Worm (Caenorhabditis elegans) whole organism, midembryonic: ENCODE data around the gene ilkp-1.

Experiments used
- T22C8.4 ChIP-seq: fragments of 200-800 bp; sonication (Bioruptor generic); IDR thresholded peaks from 2 replicates; pipeline ENCODE4 v1.3.6; 2022; ENCODE audit warnings: missing genetic modification characterization, missing compliant biosample characterization
- flt-1 ChIP-seq: fragments of 200-800 bp; sonication (Bioruptor generic); IDR thresholded peaks from 2 replicates; pipeline ENCODE4 v1.3.6; 2022; ENCODE audit warnings: missing genetic modification characterization, missing compliant biosample characterization
- ref-1 ChIP-seq: fragments of 200-800 bp; sonication (Bioruptor generic); conservative IDR thresholded peaks from 2 replicates; pipeline ENCODE4 v1.3.6; 2022; ENCODE audit warnings: missing genetic modification reagents, missing genetic modification characterization, missing compliant biosample characterization
- tab-1 ChIP-seq: fragments of 200-800 bp; sonication (Bioruptor generic); IDR thresholded peaks from 2 replicates; pipeline ENCODE4 v1.3.6; 2022; ENCODE audit warnings: missing genetic modification characterization, missing compliant biosample characterization
- ztf-23 ChIP-seq: fragments of 200-800 bp; sonication (Bioruptor generic); IDR thresholded peaks from 2 replicates; pipeline ENCODE4 v1.3.6; 2022; ENCODE audit warnings: missing genetic modification reagents, missing genetic modification characterization, missing compliant biosample characterization
- ztf-29 ChIP-seq: fragments of 200-800 bp; sonication (Bioruptor generic); IDR thresholded peaks from 2 replicates; pipeline ENCODE4 v1.3.6; 2022; ENCODE audit warnings: missing genetic modification reagents, missing genetic modification characterization, missing compliant biosample characterization

ce11 chrII:11094431-11094830, 44.4 kb downstream of the ilkp-1 start:
- no peak for TF ChIP-seq tab-1
- TF ChIP-seq ztf-23 (GFP tag; lab: Robert Waterston, UW), result no peak
- no peak for TF ChIP-seq flt-1 (GFP tag; lab: Robert Waterston, UW)
- no peak for TF ChIP-seq ztf-29
- no peak for TF ChIP-seq ref-1 (GFP tag; lab: Robert Waterston, UW)
- TF ChIP-seq T22C8.4 (GFP tag; lab: Robert Waterston, UW), result no peak
